Worm (Caenorhabditis elegans) whole organism, young adult: ENCODE results near the gene sre-14.

Experiments
- B0336.3 ChIP-seq: fragments of 200-800 bp; sonication (Bioruptor generic); IDR thresholded peaks from 2 replicates; pipeline ENCODE4 v1.3.6; 2022; ENCODE audit warnings: missing genetic modification characterization, missing compliant biosample characterization
- Y67H2A.10 ChIP-seq: fragments of 200-800 bp; sonication (Bioruptor generic); conservative IDR thresholded peaks from 2 replicates; pipeline ENCODE4 v1.3.6; 2022; ENCODE audit warnings: missing genetic modification reagents, missing genetic modification characterization, missing compliant biosample characterization
- ZK185.1 ChIP-seq: sonication (generic microtip); optimal IDR thresholded peaks from 2 replicates; lab custom pipeline; 2016; ENCODE audit warnings: mild to moderate bottlenecking, missing genetic modification characterization, missing compliant biosample characterization; ENCODE audit not compliant: poor library complexity, severe bottlenecking
- ama-1 ChIP-seq, 3 experiments: fragments of 150-350 bp in 1 of 3; sonication (generic microtip) in 2 of 3; optimal IDR thresholded peaks; 2 replicates each; lab custom pipeline; 2014 to 2018; ENCODE audit warnings: missing biosample characterization in 2 of 3, missing genetic modification characterization in 2 of 3, missing genetic modification reagents in 2 of 3
- attf-3 ChIP-seq: fragments of 200-800 bp; sonication (Bioruptor generic); conservative IDR thresholded peaks from 2 replicates; pipeline ENCODE4 v1.3.6; 2022; ENCODE audit warnings: missing genetic modification reagents, missing genetic modification characterization, missing compliant biosample characterization
- attf-6 ChIP-seq: fragments of 200-800 bp; sonication (Bioruptor generic); IDR thresholded peaks from 2 replicates; pipeline ENCODE4 v1.3.6; 2022; ENCODE audit warnings: missing genetic modification reagents, missing genetic modification characterization, missing compliant biosample characterization
- dox-1 ChIP-seq: fragments of 200-800 bp; sonication (Bioruptor generic); IDR thresholded peaks from 2 replicates; pipeline ENCODE4 v1.3.6; 2022; ENCODE audit warnings: missing genetic modification reagents, missing genetic modification characterization, missing compliant biosample characterization
- efl-1 ChIP-seq: fragments of 150-350 bp; optimal IDR thresholded peaks from 2 replicates; lab custom pipeline; 2014; ENCODE audit warnings: missing biosample characterization, missing genetic modification reagents, missing genetic modification characterization
- him-1 ChIP-seq: sonication (generic microtip); optimal IDR thresholded peaks from 2 replicates; lab custom pipeline; 2016; ENCODE audit warnings: missing genotype, missing genetic modification reagents, missing genetic modification characterization, missing compliant biosample characterization
- hlh-12 ChIP-seq: sonication (generic microtip); optimal IDR thresholded peaks from 2 replicates; lab custom pipeline; 2016; ENCODE audit warnings: missing genetic modification characterization, missing compliant biosample characterization
- nfya-1 ChIP-seq: sonication (generic microtip); optimal IDR thresholded peaks from 2 replicates; lab custom pipeline; 2017; ENCODE audit warnings: antibody characterized with exemption, missing compliant biosample characterization, missing genetic modification characterization, borderline replicate concordance; ENCODE audit not compliant: insufficient read depth
- unc-130 ChIP-seq: sonication (generic microtip); optimal IDR thresholded peaks from 2 replicates; lab custom pipeline; 2016; ENCODE audit warnings: missing genetic modification reagents, missing genetic modification characterization, missing compliant biosample characterization
- unc-62 ChIP-seq: fragments of 150-350 bp; optimal IDR thresholded peaks from 2 replicates; lab custom pipeline; 2014; ENCODE audit warnings: missing biosample characterization, missing genetic modification reagents, missing genetic modification characterization
- zim-3 ChIP-seq: sonication (generic microtip); optimal IDR thresholded peaks from 2 replicates; lab custom pipeline; 2017; ENCODE audit warnings: mild to moderate bottlenecking, missing genetic modification characterization, moderate library complexity, missing compliant biosample characterization

DNA sequence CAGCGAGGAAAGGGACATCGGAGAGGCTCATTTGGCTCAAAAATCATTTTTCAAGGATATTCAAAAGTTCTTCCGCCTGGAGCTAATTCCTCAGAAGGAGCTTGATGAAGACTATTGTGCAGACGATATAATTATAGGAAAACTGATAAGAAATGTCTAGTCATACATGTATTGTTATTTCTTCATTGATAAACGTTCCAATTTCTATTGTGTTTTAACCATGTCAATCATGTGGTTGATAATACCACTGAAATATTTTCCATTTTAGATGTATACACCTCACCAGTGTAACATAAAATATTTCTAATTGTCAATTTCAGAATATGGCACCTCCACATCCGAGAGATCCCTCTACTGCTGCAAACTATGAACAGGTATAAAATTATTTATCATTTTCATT is 18.1 kb upstream of the sre-14 start, which contains the start of gene ltah-1.1:
- TF ChIP-seq him-1 (tag; lab: Kevin White, UChicago): no peak
- TF ChIP-seq attf-6 (GFP tag; lab: Robert Waterston, UW): no peak
- no peak for TF ChIP-seq unc-62 (GFP tag; lab: Kevin White, UChicago)
- no peak for TF ChIP-seq dox-1 (GFP tag; lab: Robert Waterston, UW)
- TF ChIP-seq ama-1 (optimal IDR thresholded peaks at IDR 0.05; lab: Kevin White, UChicago): no peak
- no peak for TF ChIP-seq ama-1 (GFP tag; optimal IDR thresholded peaks at IDR 0.05; lab: Kevin White, UChicago)
- no peak for TF ChIP-seq hlh-12
- no peak for TF ChIP-seq Y67H2A.10 (GFP tag; lab: Robert Waterston, UW)
- TF ChIP-seq nfya-1 (tag; lab: Kevin White, UChicago): no peak
- TF ChIP-seq efl-1 (GFP tag; lab: Kevin White, UChicago): no peak
- TF ChIP-seq B0336.3 (GFP tag; lab: Robert Waterston, UW): no peak
- no peak for TF ChIP-seq zim-3 (tag; lab: Kevin White, UChicago)
- TF ChIP-seq ZK185.1 (tag; lab: Kevin White, UChicago): no peak
- no peak for TF ChIP-seq attf-3
- TF ChIP-seq unc-130 (GFP tag; lab: Kevin White, UChicago): no peak
